Worm (Caenorhabditis elegans) whole organism, L4/young adult: Measurements from ENCODE around the gene F59B1.8.

ENCODE experiments used
- W03F9.2 ChIP-seq: fragments of 150-350 bp; optimal IDR thresholded peaks from 2 replicates; lab custom pipeline; 2014; ENCODE audit warnings: missing biosample characterization, missing genetic modification characterization
- dao-5 ChIP-seq: sonication (generic microtip); optimal IDR thresholded peaks from 2 replicates; lab custom pipeline; 2016; ENCODE audit warnings: missing genotype, missing genetic modification characterization, moderate library complexity, missing compliant biosample characterization
- him-1 ChIP-seq: sonication (generic microtip); optimal IDR thresholded peaks from 2 replicates; lab custom pipeline; 2016; ENCODE audit warnings: missing genotype, missing genetic modification reagents, missing genetic modification characterization, missing compliant biosample characterization

- TF ChIP-seq W03F9.2 (tag; lab: Kevin White, UChicago), result no peak
- no peak for TF ChIP-seq him-1 (tag; lab: Kevin White, UChicago)
- no peak for TF ChIP-seq dao-5 (tag; lab: Kevin White, UChicago)
These were observed 26.5 kb upstream of the F59B1.8 start, which contains the start of gene Y39H10B.3 for ce11 chrV:3670499-3670898.
